Fruit fly (Drosophila melanogaster) whole organism, embryonic: Measurements from ENCODE around the gene ATbp.
A peak's percentile ranks its signal among the peaks of the same experiment; 100 is the strongest.

ENCODE experiments used
- Aef1 ChIP-seq: fragments of 200-800 bp; sonication (Bioruptor generic); IDR thresholded peaks from 3 replicates; pipeline ENCODE4 v1.3.6; 2022; ENCODE audit warnings: missing biosample characterization, missing genetic modification characterization
- Atf3 ChIP-seq: fragments of 200-800 bp; sonication (Bioruptor generic); optimal IDR thresholded peaks from 3 replicates; lab custom pipeline; 2016; ENCODE audit warnings: missing biosample characterization, missing genetic modification characterization
- CG10274 ChIP-seq: fragments of 200-800 bp; sonication (Bioruptor generic); optimal IDR thresholded peaks from 3 replicates; lab custom pipeline; 2017; ENCODE audit warnings: missing biosample characterization, mild to moderate bottlenecking, missing genetic modification characterization
- CG10366 ChIP-seq: fragments of 200-800 bp; sonication (Bioruptor generic); IDR thresholded peaks from 2 replicates; pipeline ENCODE4 v1.3.6; 2022; ENCODE audit warnings: missing biosample characterization, missing genetic modification characterization
- CG1233 ChIP-seq: fragments of 200-800 bp; sonication (Bioruptor generic); optimal IDR thresholded peaks from 4 replicates; lab custom pipeline; 2018; ENCODE audit warnings: missing biosample characterization, mild to moderate bottlenecking, missing genetic modification characterization
- CG12942 ChIP-seq: fragments of 200-800 bp; sonication (Bioruptor generic); optimal IDR thresholded peaks from 3 replicates; lab custom pipeline; 2016; ENCODE audit warnings: missing biosample characterization, missing genetic modification characterization
- CG13123 ChIP-seq: fragments of 200-800 bp; sonication (Bioruptor generic); optimal IDR thresholded peaks from 2 replicates; lab custom pipeline; 2016; ENCODE audit warnings: missing biosample characterization, missing genetic modification characterization
- CG15269 ChIP-seq: fragments of 200-800 bp; sonication (Bioruptor generic); optimal IDR thresholded peaks from 2 replicates; lab custom pipeline; 2018; ENCODE audit warnings: missing biosample characterization, mild to moderate bottlenecking, missing genetic modification characterization, moderate library complexity
- CG1647 ChIP-seq: fragments of 200-800 bp; sonication (Bioruptor generic); optimal IDR thresholded peaks from 3 replicates; lab custom pipeline; 2016; ENCODE audit warnings: missing biosample characterization, missing genetic modification characterization
- CG18262 ChIP-seq: fragments of 200-800 bp; optimal IDR thresholded peaks from 3 replicates; lab custom pipeline; 2019; ENCODE audit warnings: missing biosample characterization, mild to moderate bottlenecking, missing genetic modification characterization, moderate library complexity
- CG2202 ChIP-seq: fragments of 200-800 bp; sonication (Bioruptor generic); optimal IDR thresholded peaks from 2 replicates; lab custom pipeline; 2018; ENCODE audit warnings: missing biosample characterization, mild to moderate bottlenecking, missing genetic modification characterization
- CG2678 ChIP-seq: fragments of 200-800 bp; sonication (Bioruptor generic); optimal IDR thresholded peaks from 3 replicates; lab custom pipeline; 2019; ENCODE audit warnings: missing biosample characterization, mild to moderate bottlenecking, missing genetic modification characterization, moderate library complexity
- CG33213 ChIP-seq: fragments of 200-800 bp; sonication (Bioruptor generic); optimal IDR thresholded peaks from 3 replicates; lab custom pipeline; 2016; ENCODE audit warnings: missing biosample characterization, missing genetic modification characterization
- CG3838 ChIP-seq: fragments of 200-800 bp; sonication (Bioruptor generic); optimal IDR thresholded peaks from 3 replicates; lab custom pipeline; 2016; ENCODE audit warnings: missing biosample characterization, missing genetic modification characterization
- CG4820 ChIP-seq: fragments of 200-800 bp; sonication (Bioruptor generic); optimal IDR thresholded peaks from 3 replicates; lab custom pipeline; 2016; ENCODE audit warnings: missing biosample characterization, missing genetic modification characterization
- CG6175 ChIP-seq: fragments of 200-800 bp; sonication (Bioruptor generic); IDR thresholded peaks from 3 replicates; pipeline ENCODE4 v1.3.6; 2022; ENCODE audit warnings: missing biosample characterization, missing genetic modification characterization
- CG6689 ChIP-seq: fragments of 200-800 bp; sonication (Bioruptor generic); IDR thresholded peaks from 2 replicates; pipeline ENCODE4 v1.3.6; 2022; ENCODE audit warnings: missing biosample characterization, missing genetic modification characterization
- CG9817 ChIP-seq: fragments of 200-800 bp; sonication (Bioruptor generic); optimal IDR thresholded peaks from 2 replicates; lab custom pipeline; 2018; ENCODE audit warnings: missing biosample characterization, mild to moderate bottlenecking, missing genetic modification characterization, moderate library complexity
- CG9876 ChIP-seq: fragments of 200-800 bp; sonication (Bioruptor generic); optimal IDR thresholded peaks from 2 replicates; lab custom pipeline; 2016; ENCODE audit warnings: missing biosample characterization, missing genetic modification characterization
- D19A ChIP-seq: fragments of 200-800 bp; optimal IDR thresholded peaks from 3 replicates; lab custom pipeline; 2019; ENCODE audit warnings: missing biosample characterization, mild to moderate bottlenecking, missing genetic modification characterization, moderate library complexity
- Dad ChIP-seq: fragments of 200-800 bp; sonication (Bioruptor generic); optimal IDR thresholded peaks from 3 replicates; lab custom pipeline; 2016; ENCODE audit warnings: missing biosample characterization, missing genetic modification characterization
- Dek ChIP-seq: fragments of 200-800 bp; sonication (Bioruptor generic); optimal IDR thresholded peaks from 3 replicates; lab custom pipeline; 2019; ENCODE audit warnings: missing biosample characterization, mild to moderate bottlenecking, missing genetic modification characterization, moderate library complexity
- Dfd ChIP-seq, 2 experiments: fragments of >200 bp; optimal IDR thresholded peaks; 2 replicates each; lab custom pipeline; 2017; ENCODE audit warnings: missing biosample characterization in 2 of 2, missing genetic modification characterization in 2 of 2
- Doc3 ChIP-seq: fragments of 200-800 bp; sonication (Bioruptor generic); IDR thresholded peaks from 3 replicates; pipeline ENCODE4 v1.3.6; 2022; ENCODE audit warnings: missing biosample characterization, missing genetic modification characterization; ENCODE audit not compliant: partially characterized antibody
- Fer3 ChIP-seq: fragments of 200-800 bp; sonication (Bioruptor generic); optimal IDR thresholded peaks from 2 replicates; lab custom pipeline; 2018; ENCODE audit warnings: missing biosample characterization, mild to moderate bottlenecking, missing genetic modification characterization, moderate library complexity
- Gsc ChIP-seq: fragments of 200-800 bp; sonication (Bioruptor generic); IDR thresholded peaks from 2 replicates; pipeline ENCODE4 v1.3.6; 2022; ENCODE audit warnings: missing biosample characterization, missing genetic modification characterization
- Meics ChIP-seq: fragments of 200-800 bp; sonication (Bioruptor generic); optimal IDR thresholded peaks from 2 replicates; lab custom pipeline; 2017; ENCODE audit warnings: missing biosample characterization, mild to moderate bottlenecking, missing genetic modification characterization
- Nf-YB ChIP-seq: fragments of 200-800 bp; sonication (Bioruptor generic); optimal IDR thresholded peaks from 3 replicates; lab custom pipeline; 2019; ENCODE audit warnings: missing biosample characterization, mild to moderate bottlenecking, missing genetic modification characterization, moderate library complexity
- Rfx ChIP-seq: fragments of 200-800 bp; sonication (Bioruptor generic); IDR thresholded peaks from 2 replicates; pipeline ENCODE4 v1.3.6; 2022; ENCODE audit warnings: missing biosample characterization, missing genetic modification characterization
- Six4 ChIP-seq: fragments of 200-800 bp; sonication (Bioruptor generic); optimal IDR thresholded peaks from 2 replicates; lab custom pipeline; 2016; ENCODE audit warnings: missing biosample characterization, missing genetic modification characterization
- Sox102F ChIP-seq: fragments of 200-800 bp; sonication (Bioruptor generic); optimal IDR thresholded peaks from 2 replicates; lab custom pipeline; 2018; ENCODE audit warnings: missing biosample characterization, mild to moderate bottlenecking, missing genetic modification characterization, moderate library complexity
- Spps ChIP-seq: fragments of 200-800 bp; sonication (Bioruptor generic); optimal IDR thresholded peaks from 2 replicates; lab custom pipeline; 2018; ENCODE audit warnings: missing biosample characterization, mild to moderate bottlenecking, missing genetic modification characterization
- Sry-β ChIP-seq: fragments of 200-800 bp; sonication (Bioruptor generic); optimal IDR thresholded peaks from 2 replicates; lab custom pipeline; 2018; ENCODE audit warnings: missing biosample characterization, mild to moderate bottlenecking, missing genetic modification characterization, moderate library complexity
- Ssrp ChIP-seq: fragments of 200-800 bp; sonication (Bioruptor generic); optimal IDR thresholded peaks from 2 replicates; lab custom pipeline; 2018; ENCODE audit warnings: missing biosample characterization, mild to moderate bottlenecking, missing genetic modification characterization, moderate library complexity
- caup ChIP-seq: fragments of 200-800 bp; sonication (Bioruptor generic); optimal IDR thresholded peaks from 3 replicates; lab custom pipeline; 2017; ENCODE audit warnings: missing biosample characterization, mild to moderate bottlenecking, missing genetic modification characterization, moderate library complexity; ENCODE audit not compliant: severe bottlenecking
- chinmo ChIP-seq: fragments of 200-800 bp; sonication (Bioruptor generic); IDR thresholded peaks from 4 replicates; pipeline ENCODE4 v1.3.6; 2022; ENCODE audit warnings: missing biosample characterization, missing genetic modification characterization; ENCODE audit not compliant: partially characterized antibody
- corto ChIP-seq: fragments of 200-800 bp; sonication (Bioruptor generic); optimal IDR thresholded peaks from 2 replicates; lab custom pipeline; 2016; ENCODE audit warnings: missing biosample characterization, mild to moderate bottlenecking, missing genetic modification characterization, moderate library complexity
- dati ChIP-seq: fragments of 200-800 bp; sonication (Bioruptor generic); IDR thresholded peaks from 2 replicates; pipeline ENCODE4 v1.3.6; 2022; ENCODE audit warnings: missing biosample characterization, missing genetic modification characterization
- dmrt99B ChIP-seq: fragments of 200-800 bp; sonication (Bioruptor generic); optimal IDR thresholded peaks from 2 replicates; lab custom pipeline; 2018; ENCODE audit warnings: missing biosample characterization, mild to moderate bottlenecking, missing genetic modification characterization, moderate library complexity
- fd102C ChIP-seq: fragments of 200-800 bp; sonication (Bioruptor generic); optimal IDR thresholded peaks from 2 replicates; lab custom pipeline; 2018; ENCODE audit warnings: missing biosample characterization, mild to moderate bottlenecking, missing genetic modification characterization, moderate library complexity
- grau ChIP-seq: fragments of 200-800 bp; optimal IDR thresholded peaks from 3 replicates; lab custom pipeline; 2019; ENCODE audit warnings: missing biosample characterization, mild to moderate bottlenecking, missing genetic modification characterization, moderate library complexity
- insv ChIP-seq, 2 experiments: fragments of 200-800 bp; sonication (Bioruptor generic); optimal IDR thresholded peaks; 3 replicates each; lab custom pipeline; 2016 to 2018; ENCODE audit warnings: missing biosample characterization in 2 of 2, missing genetic modification characterization in 2 of 2
- jigr1 ChIP-seq: fragments of 200-800 bp; sonication (Bioruptor generic); IDR thresholded peaks from 3 replicates; pipeline ENCODE4 v1.3.6; 2022; ENCODE audit warnings: missing biosample characterization, missing genetic modification characterization
- nmo ChIP-seq: fragments of 200-800 bp; sonication (Bioruptor generic); optimal IDR thresholded peaks from 2 replicates; lab custom pipeline; 2018; ENCODE audit warnings: missing biosample characterization, mild to moderate bottlenecking, missing genetic modification characterization, moderate library complexity
- pan ChIP-seq, 4 experiments: fragments of >200 bp in 3 of 4; fragments of 200-800 bp in 1 of 4; sonication (Bioruptor generic) in 1 of 4; optimal IDR thresholded peaks in 3 of 4; IDR thresholded peaks in 1 of 4; 2 replicates each; pipeline versions ENCODE4 v1.3.6 to Lab custom; 2017 to 2022; ENCODE audit warnings: missing biosample characterization in 2 of 4, missing genetic modification characterization in 2 of 4, mixed read lengths in 1 of 4
- phol ChIP-seq: fragments of 200-800 bp; sonication (Bioruptor generic); optimal IDR thresholded peaks from 3 replicates; lab custom pipeline; 2018; ENCODE audit warnings: missing biosample characterization, mild to moderate bottlenecking, missing genetic modification characterization, moderate library complexity
- sens ChIP-seq: fragments of 200-800 bp; sonication (Bioruptor generic); peaks from one replicate; lab custom pipeline; 2016; ENCODE audit warnings: missing biosample characterization, missing genetic modification characterization
- slbo ChIP-seq: fragments of 200-800 bp; sonication (Bioruptor generic); IDR thresholded peaks from 2 replicates; pipeline ENCODE4 v1.3.6; 2022; ENCODE audit warnings: missing biosample characterization, missing genetic modification characterization
- sug ChIP-seq: fragments of 200-800 bp; optimal IDR thresholded peaks from 2 replicates; lab custom pipeline; 2019; ENCODE audit warnings: missing biosample characterization, mild to moderate bottlenecking, missing genetic modification characterization, moderate library complexity
- tio ChIP-seq: fragments of 200-800 bp; sonication (Bioruptor generic); optimal IDR thresholded peaks from 2 replicates; lab custom pipeline; 2017; ENCODE audit warnings: missing biosample characterization, missing genetic modification characterization, inconsistent platforms
- unc-4 ChIP-seq: fragments of 200-800 bp; sonication (Bioruptor generic); IDR thresholded peaks from 2 replicates; pipeline ENCODE4 v1.3.6; 2022; ENCODE audit warnings: missing biosample characterization, missing genetic modification characterization; ENCODE audit not compliant: partially characterized antibody

Gene ATbp

dm6 chrX:23096818-23097129 is 9.0 kb upstream of the ATbp start (continued):
- TF ChIP-seq CG2202 (tag; lab: Kevin White, UChicago) (no peak), Dad (no peak), CG12942 (no peak), Dfd (GFP tag; optimal IDR thresholded peaks at IDR 0.05; lab: Kevin White, UChicago) (no peak), CG1233 (GFP tag; lab: Kevin White, UChicago) (no peak), CG9817 (tag; lab: Kevin White, UChicago) (no peak), Sry-β (GFP tag; lab: Kevin White, UChicago) (no peak), Sox102F (GFP tag; lab: Kevin White, UChicago) (no peak), corto (GFP tag; lab: Kevin White, UChicago) (no peak), Fer3 (tag; lab: Kevin White, UChicago) (no peak), unc-4 (GFP tag; lab: Robert Waterston, UW) (no peak), tio (peak; percentile 43), Nf-YB (GFP tag; lab: Kevin White, UChicago) (no peak), CG33213 (GFP tag; lab: Kevin White, UChicago) (no peak), chinmo (GFP tag; lab: Robert Waterston, UW) (no peak), CG18262 (tag; lab: Kevin White, UChicago) (peak; percentile 12), caup (GFP tag; lab: Kevin White, UChicago) (no peak), Aef1 (GFP tag; lab: Robert Waterston, UW) (no peak), jigr1 (no peak), CG13123 (GFP tag; lab: Kevin White, UChicago) (no peak), nmo (GFP tag; lab: Kevin White, UChicago) (no peak), Meics (no peak), Atf3 (GFP tag; lab: Kevin White, UChicago) (no peak), grau (tag; lab: Kevin White, UChicago) (no peak), Doc3 (no peak), phol (peak; percentile 21), CG10366 (GFP tag; lab: Robert Waterston, UW) (peak; percentile 15; the same call in 1 of the 2 replicates), CG9876 (GFP tag; lab: Kevin White, UChicago) (no peak), Rfx (GFP tag; lab: Robert Waterston, UW) (peak; percentile 31; the same call in 1 of the 2 replicates), dmrt99B (tag; lab: Kevin White, UChicago) (peak; percentile 7), Six4 (GFP tag; lab: Kevin White, UChicago) (no peak), sug (no peak), insv (GFP tag; optimal IDR thresholded peaks at IDR 0.05; lab: Kevin White, UChicago) (no peak), sens (GFP tag; lab: Kevin White, UChicago) (peak; percentile 30), CG10274 (no peak), CG2678 (tag; lab: Kevin White, UChicago) (no peak), CG4820 (no peak), fd102C (GFP tag; lab: Kevin White, UChicago) (no peak), CG15269 (tag; lab: Kevin White, UChicago) (no peak), slbo (GFP tag; lab: Robert Waterston, UW) (peak; percentile 27; the same call in 1 of the 2 replicates), CG6175 (GFP tag; lab: Robert Waterston, UW) (no peak), Ssrp (peak; percentile 13), CG1647 (no peak), CG3838 (no peak), D19A (tag; lab: Kevin White, UChicago) (no peak), Spps (tag; lab: Kevin White, UChicago) (no peak), CG6689 (GFP tag; lab: Robert Waterston, UW) (0 out of 2 replicates have a peak, but pooled peaks have one; percentile 7), dati (GFP tag; lab: Robert Waterston, UW) (no peak), Gsc (GFP tag; lab: Robert Waterston, UW) (no peak), pan (optimal IDR thresholded peaks at IDR 0.05; lab: Kevin White, UChicago) (no peak), pan (GFP tag; optimal IDR thresholded peaks at IDR 0.05 in 1 of 2, IDR thresholded peaks at IDR 0.05 in 1 of 2) (peak in 1 of 2 experiments; percentile 36), Dek (no peak)
